Worm (Caenorhabditis elegans) whole organism, late embryonic: ENCODE results near the gene eri-1.

Source experiments
- ama-1 ChIP-seq: fragments of 150-350 bp; optimal IDR thresholded peaks from 2 replicates; lab custom pipeline; 2014
- fkh-10 ChIP-seq: fragments of 150-350 bp; optimal IDR thresholded peaks from 2 replicates; lab custom pipeline; 2014; ENCODE audit warnings: missing biosample characterization, missing genetic modification reagents, missing genetic modification characterization
- lin-11 ChIP-seq: fragments of 200-800 bp; sonication (Bioruptor generic); optimal IDR thresholded peaks from 2 replicates; lab custom pipeline; 2018; ENCODE audit warnings: mild to moderate bottlenecking, missing genetic modification characterization, missing compliant biosample characterization
- mec-3 ChIP-seq: sonication (generic microtip); optimal IDR thresholded peaks from 2 replicates; lab custom pipeline; 2016; ENCODE audit warnings: borderline replicate concordance, missing genetic modification characterization, missing compliant biosample characterization
- pqm-1 ChIP-seq: sonication (generic microtip); optimal IDR thresholded peaks from 2 replicates; lab custom pipeline; 2016; ENCODE audit warnings: missing genetic modification characterization, missing compliant biosample characterization
- syd-9 ChIP-seq: sonication (generic microtip); optimal IDR thresholded peaks from 2 replicates; lab custom pipeline; 2016; ENCODE audit warnings: mild to moderate bottlenecking, missing genetic modification characterization, moderate library complexity, missing compliant biosample characterization

- TF ChIP-seq mec-3 (tag; lab: Kevin White, UChicago) (no peak), fkh-10 (GFP tag; lab: Kevin White, UChicago) (no peak), lin-11 (no peak), syd-9 (tag; lab: Kevin White, UChicago) (no peak), ama-1 (no peak), pqm-1 (no peak)
Observed at ce11 chrIV:425546-425945, 5.8 kb upstream of the eri-1 start.
